Fruit fly (Drosophila melanogaster) ovary, adult (tissue): ENCODE measurements around the gene pll.
A peak's percentile ranks its signal among the peaks of the same experiment; 100 is the strongest.

Experiments
- CG17801 ChIP-seq: fragments of 200-800 bp; optimal IDR thresholded peaks from 2 replicates; lab custom pipeline; 2019; ENCODE audit warnings: missing biosample characterization, mild to moderate bottlenecking, missing genetic modification characterization, moderate library complexity; ENCODE audit not compliant: partially characterized antibody

The pll gene

DNA sequence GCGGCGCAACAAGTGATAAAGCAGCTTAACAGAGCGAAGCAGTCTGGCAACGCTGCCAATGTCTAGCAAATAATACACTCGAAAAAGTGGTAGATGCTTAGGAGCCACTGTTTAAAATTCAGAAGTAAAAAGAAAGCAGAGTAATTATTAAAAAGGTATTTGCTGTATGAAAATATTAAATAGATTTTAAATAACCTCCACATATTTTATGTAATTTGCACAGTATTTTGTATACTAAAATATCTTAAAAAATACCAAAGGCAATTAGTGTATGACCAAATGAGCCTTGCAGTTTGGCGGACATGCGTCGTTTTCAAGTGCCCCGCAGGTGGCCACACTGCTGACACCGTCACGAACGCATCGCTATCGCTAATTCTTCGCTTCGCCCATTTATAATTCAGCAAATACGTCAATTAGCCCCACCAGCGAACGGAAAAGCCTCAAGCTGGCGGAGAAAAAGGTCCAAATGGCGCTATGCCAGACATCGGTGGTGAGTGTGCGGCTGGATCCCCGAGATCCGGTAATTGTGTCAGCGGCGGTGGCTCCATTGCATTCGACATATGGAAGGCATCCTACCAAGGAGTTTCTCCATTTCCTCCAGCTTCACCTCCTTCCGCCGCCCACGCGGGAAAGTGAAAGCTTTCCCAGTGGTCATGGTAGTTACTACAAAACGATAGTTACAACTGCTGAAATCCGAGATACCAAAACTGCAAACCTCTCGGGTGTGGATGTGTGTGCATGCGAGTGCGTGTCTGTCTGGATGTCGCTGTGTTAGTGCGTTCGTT lies at the start of gene pll:
Gene pll, minus strand, starts transcription at position 47 of the 785 bp plus-strand sequence.
- TF ChIP-seq CG17801 (GFP tag; lab: Kevin White, UChicago) = peak; percentile 82

DNA sequence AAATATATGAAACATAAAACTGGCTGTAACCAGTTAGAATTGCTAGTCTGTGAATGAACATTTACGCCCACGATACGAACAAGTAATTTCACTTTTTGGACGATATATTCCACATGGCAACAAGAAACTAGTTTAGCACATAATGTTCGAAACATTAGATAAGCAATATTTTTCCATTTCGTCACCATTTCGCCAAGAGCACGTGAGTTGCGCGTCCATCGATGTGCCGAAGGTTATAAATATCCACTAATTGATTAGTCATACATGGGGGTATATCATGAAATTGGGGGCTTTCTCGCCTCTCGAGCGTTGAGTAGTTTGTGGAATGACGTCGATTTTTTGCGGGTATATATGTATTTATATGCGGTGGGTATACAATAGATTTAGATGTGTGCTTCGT lies 41.1 kb upstream of the pll start:
- no peak for TF ChIP-seq CG17801 (GFP tag; lab: Kevin White, UChicago)

DNA sequence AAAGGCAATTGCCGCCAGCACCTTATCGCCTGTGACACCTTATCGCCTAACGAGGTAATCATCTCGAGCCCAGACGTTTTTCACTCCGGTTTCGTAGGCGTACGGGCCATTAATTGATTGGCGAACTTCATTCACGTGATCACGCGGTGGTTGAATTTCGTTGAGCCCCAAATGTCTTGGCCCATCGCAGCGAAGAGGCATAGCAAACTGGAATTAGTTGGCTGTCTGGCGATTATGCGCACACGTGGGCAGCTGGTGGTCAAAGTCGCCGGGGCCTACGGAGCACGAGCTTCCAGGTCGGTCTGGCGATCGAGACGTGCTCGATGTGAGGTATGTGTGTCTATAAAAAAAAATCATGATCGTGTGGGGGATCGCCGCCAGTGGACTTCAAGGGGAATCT lies 40.1 kb upstream of the pll start:
- TF ChIP-seq CG17801 (GFP tag; lab: Kevin White, UChicago) = no peak

DNA sequence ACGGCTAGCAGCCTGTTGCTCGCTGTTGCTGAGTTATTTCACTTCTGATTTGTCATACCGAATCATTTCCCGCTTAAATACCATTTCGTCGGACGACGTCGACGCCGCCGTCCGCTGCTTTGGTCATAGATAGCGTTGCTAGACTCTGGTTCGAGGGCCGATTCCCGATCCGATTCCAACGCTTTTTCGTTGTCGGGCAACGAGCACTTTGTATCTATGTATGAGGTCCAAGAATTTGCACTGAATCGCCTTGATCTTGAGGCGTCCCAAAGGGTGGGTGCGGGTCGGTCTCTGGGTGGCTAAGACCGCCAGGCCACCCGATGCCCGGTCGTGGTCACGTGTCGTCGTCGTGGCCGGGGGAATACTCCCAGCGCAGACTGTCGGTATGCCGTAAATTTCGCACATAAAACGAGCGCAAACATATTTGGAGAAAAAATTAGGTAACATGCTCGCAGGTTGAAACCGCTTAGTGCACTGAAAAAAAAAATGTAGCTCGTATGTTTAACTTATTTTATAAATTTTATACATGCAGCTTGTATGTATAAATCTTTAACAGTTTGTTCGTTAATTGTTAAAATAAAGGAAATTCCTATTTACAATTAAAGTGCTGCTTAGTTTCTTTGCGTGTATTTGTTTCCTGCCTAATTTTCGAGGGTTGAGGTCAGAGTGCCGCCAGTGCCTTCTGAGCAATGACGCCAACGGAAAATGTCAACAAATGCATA lies 39.3 kb upstream of the pll start, which contains the start of gene CG3348:
Gene CG3348, minus strand, starts transcription at position 51 of the 722 bp plus-strand sequence.
- no peak for TF ChIP-seq CG17801 (GFP tag; lab: Kevin White, UChicago)

DNA sequence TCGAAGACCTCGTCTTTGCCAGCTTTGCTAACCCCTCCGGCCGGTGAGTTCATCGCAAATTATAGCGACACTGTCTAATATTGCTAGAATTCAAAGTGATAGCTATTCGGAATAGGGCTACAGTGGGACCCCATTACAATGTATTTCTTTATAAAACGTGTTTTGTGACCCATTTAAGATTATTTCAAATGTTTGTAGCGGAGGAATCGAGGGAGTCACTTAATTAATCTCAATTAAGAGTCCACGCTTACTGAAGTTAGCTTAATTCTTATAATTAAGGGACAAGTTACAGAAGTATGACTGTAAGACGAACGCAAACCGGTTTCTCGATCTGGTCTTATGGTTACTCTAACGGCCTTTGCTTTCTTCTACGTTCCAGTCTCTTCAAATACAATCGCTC lies 36.7 kb upstream of the pll start:
- TF ChIP-seq CG17801 (GFP tag; lab: Kevin White, UChicago) = no peak

DNA sequence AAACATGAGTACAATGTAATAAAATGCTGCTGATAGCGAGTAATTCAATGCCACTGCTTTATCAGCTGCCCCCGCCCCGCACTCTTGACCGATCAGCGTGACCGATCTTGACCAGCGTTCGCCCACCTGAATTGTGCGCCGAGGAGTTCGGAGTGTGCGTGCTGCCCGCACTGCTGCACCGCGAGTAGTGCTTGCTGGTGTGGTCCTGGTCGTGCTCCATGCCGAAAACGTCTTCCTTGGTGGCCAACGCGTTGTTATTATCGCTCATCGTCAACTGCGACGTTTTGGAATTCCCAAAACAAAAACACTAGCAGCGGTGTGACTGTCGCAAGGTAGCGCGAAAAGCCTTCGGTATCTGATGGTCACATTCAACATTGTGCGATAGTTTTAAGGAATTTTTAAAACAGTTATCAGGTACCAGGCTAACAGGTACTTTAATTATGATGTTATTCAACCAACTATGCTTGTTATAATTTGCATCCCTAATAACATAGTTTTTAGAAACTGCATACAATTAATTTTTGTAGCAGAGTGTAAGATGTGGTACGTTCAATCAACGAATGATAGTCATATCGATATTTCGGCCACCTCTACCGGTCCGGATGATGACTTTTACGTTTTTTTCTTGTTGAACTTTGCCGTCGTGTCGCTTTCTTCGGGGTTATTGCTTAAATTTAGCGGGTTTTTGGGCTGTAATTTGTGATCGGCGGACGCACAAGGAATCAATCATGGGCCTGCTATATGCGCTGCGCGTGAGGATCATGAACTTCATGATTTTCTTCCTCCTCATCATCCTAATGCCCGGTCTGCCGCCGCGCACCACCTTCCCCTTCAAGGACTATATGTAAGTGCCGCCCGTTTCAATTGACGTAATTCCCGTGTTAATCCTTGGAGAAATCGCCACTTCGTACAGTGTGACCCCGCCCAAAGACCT lies 35.5 kb upstream of the pll start, which contains the start of the genes bigmax and Hmu:
Gene bigmax, minus strand, starts transcription at position 325 of the 934 bp plus-strand sequence.
Gene Hmu, plus strand, starts transcription at position 568 of the 934 bp plus-strand sequence.
- peak; percentile 78 for TF ChIP-seq CG17801 (GFP tag; lab: Kevin White, UChicago)

DNA sequence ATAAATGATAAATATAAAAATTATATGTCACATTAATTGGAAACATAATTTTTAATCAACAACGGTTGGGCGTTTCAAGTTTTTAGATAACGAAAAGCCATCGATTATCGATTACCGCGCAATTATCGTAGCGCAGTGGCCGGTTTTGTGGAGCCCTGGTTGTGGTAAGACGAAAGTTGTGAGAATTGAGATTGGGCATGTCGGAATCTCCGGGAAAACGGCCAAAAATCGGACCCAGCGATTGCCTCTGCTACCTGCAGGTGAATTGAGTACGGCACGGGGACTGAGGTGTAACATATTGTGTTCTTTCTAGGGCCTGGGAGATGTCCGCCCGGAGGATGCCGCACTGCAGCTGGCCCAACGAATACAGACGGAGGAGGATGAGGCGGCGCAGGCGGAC lies 30.7 kb upstream of the pll start, which contains the start of gene CG3368:
Gene CG3368, plus strand, starts transcription at position 136 of the 400 bp plus-strand sequence.
- no peak for TF ChIP-seq CG17801 (GFP tag; lab: Kevin White, UChicago)

DNA sequence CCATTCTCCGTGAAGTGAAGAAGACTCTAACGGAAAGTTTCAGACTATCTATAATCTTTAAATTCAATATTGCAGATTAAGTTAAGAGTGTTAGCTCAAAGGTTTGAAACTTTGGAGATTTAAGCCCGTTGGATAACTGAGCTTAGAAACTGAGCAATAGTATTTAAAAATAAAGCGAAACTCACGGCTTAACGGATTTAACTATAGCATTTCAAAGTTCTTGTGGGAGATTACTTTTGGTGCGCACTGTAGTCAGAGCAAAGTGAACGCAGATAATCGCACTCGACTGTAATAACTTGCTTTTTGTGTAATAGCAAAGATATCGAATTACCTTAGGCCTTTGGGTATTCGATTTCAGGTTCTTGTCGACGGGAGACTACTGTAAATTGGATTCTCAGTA lies 29.3 kb upstream of the pll start, which contains the start of gene mrt:
Gene mrt, minus strand, starts transcription at position 376 of the 400 bp plus-strand sequence.
- TF ChIP-seq CG17801 (GFP tag; lab: Kevin White, UChicago) = peak; percentile 61

DNA sequence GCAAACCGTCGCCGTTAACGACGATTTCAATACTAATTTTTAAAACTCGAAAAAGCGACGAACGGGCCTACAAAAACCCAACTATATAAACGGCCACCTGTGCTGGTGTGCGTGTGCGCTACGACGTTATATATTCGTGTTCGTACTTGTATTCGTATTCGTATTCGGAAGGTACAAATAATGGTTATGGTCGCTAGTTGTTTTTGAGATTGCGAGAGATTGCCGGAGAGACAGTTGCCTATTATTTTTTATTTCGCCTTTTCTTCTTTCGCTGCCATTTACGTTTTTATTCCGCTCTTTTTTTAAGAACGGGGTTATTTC lies 28.8 kb upstream of the pll start:
- no peak for TF ChIP-seq CG17801 (GFP tag; lab: Kevin White, UChicago)

DNA sequence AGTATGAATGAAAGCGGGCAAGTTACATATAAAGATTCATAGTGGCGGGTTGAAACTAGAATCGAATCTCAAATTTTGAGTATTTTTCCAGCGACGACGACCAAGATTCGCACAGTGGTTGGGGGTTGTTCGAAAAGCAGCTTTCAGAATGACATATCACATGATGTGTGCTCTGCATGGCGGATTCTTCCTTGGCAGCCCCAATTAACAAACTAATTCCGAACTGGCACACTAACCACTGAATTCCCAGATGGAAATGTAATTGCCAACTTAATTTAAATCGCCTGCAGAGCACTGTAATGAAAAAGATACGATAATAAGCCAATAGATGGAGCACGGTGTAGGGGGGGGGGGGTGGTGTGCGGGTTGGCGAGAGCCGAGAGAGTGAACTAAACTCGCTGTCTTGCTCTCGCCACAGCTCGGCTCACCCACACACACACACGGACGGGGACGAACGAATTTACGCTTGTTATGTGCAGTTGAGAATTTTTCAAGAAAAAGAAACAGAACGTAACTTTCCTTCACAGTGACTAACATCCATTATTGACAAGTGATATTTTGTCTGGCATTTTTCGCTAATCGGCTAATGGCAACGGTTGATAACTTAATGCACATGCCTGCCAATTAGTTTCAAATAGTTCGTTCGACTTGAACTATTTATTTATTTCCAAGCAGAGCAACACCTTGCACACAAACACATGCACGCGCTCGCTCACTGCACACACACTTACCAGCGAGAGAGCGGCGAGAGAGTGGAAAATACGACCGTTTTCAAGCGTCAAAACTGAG lies 28.2 kb upstream of the pll start:
- peak; percentile 76 for TF ChIP-seq CG17801 (GFP tag; lab: Kevin White, UChicago)

DNA sequence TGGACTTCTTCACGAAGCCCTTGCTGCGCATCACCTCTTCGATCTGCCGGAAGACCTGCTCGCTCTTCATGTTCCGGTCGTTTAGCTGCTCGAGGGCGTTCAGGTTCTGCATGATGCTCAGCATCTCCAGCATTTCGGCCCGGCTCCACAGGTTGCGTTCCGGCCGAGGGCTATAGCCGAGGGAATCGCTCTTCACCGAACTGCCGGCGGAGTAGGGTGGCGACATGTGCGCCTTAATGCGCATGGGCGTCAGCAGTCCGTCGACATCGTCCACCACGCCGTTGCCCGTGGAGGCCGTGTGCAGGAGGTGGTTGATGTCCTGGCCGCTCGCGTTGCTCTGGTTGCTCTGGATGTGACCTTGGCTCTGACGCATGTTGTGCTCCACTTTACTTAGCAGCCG lies 26.5 kb upstream of the pll start:
- TF ChIP-seq CG17801 (GFP tag; lab: Kevin White, UChicago) = no peak

DNA sequence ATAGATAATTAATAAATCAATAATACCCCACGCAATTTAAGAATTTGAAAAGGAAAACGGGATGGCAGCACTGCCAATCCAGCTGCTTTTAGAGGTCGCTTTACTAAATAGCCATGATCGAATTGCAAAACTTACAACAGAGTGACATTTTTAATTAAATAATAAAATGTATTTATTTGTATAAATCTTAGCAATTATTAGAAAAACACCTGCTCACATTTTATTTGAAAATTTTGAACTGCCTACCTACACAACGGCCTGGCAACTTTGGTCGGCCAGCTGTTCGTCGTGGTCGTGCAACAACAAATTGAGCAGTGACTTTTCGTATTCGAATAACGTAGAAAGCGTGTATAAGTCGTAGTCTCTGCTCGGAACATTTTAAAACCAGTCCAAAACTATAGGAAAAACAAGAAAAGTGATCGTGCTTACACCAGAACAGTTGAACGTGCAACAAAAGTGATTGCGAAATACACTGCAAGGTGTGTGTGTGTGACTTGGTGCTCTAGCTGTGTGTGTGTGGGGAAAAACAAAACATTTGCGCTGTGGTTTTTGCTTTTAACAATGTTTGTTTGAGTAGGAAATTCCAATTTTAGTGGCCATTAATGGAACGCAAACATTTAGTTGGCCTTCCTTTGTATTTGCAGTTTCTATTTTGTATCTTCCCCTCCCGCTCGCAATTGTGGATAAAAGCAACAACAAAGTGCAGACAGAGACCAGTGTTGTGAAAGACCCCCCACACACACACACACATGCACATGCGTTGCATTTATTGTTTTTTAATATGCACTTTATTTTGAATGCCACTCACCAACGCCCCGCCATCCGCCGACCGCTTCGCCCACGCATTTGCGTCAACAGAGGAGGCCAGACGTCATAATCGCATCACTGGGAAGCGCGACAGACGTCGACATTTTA lies 21.8 kb upstream of the pll start, which contains the start of gene CG5938:
Gene CG5938, plus strand, starts transcription at position 262 of the 915 bp plus-strand sequence.
- peak; percentile 1 for TF ChIP-seq CG17801 (GFP tag; lab: Kevin White, UChicago)
